Fruit fly (Drosophila melanogaster) whole organism, larva: ENCODE results near the gene Mrtf.

Experiments used
- noc ChIP-seq: fragments of 200-800 bp; sonication (Bioruptor generic); optimal IDR thresholded peaks from 3 replicates; lab custom pipeline; 2019; ENCODE audit warnings: missing biosample characterization, mild to moderate bottlenecking, missing genetic modification characterization, moderate library complexity

Gene Mrtf

DNA sequence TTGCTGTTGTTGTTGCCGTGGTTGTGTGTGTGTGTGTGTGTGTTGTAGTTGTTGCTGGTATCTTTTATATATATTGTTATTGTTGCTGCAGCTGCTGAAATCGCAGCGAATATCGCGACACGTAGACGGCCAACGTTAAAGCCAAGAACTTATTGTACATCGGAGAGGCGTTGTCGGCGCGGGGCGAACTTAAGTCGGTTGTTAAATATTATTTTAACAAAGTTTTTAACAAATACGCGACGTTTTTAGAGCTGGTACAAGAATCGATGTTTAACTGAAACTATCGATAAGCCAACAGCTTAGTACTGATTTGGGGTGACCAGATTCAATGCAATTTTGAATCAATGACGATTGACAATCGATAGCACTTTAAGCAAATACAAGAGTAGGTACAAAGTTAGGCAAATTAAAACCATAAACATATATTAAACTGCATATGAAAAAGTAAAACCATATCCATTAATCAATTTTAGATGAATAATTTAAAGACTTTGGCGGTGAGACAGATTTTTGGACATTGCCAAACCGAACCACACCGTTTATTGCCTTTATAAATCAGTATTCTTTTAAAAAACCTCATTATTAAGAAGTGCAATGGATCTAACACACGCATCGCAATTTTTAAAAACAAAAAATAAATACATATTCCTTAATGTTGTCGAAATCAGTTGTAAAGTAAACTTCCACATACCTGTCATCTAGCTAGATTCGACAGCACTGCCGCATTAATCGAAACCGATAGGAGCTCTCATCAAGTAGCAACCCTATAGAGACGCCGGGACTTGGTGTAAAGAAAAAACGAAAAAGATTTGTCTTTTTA is at the start of gene Mrtf, which contains the start of gene Non2:
Gene Mrtf (minus strand): TSS at position 268 of the 820 bp plus-strand sequence.
Gene Non2 (plus strand): TSS at position 731 of the 820 bp plus-strand sequence.
- TF ChIP-seq noc (tag; lab: Kevin White, UChicago): peak; percentile 48

DNA sequence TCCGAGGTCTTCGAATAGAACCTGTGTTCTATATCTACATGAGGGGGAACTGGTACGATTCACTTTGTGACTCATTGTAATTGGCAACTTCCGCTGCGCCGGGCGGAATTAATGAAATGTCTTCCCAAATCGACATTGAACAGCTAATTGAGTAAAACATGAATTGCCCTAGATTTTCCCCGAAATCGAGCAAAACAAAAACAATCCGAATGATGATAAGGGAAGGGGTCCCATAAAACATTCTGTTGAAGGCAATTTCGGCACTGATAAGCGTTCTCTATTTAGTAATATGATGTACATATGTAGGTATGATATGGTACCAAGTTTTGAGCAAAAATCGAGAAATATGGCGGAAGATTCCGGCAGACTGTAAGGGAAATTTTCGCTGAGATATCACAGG is 43.4 kb upstream of the Mrtf start:
- TF ChIP-seq noc (tag; lab: Kevin White, UChicago): peak; percentile 49

DNA sequence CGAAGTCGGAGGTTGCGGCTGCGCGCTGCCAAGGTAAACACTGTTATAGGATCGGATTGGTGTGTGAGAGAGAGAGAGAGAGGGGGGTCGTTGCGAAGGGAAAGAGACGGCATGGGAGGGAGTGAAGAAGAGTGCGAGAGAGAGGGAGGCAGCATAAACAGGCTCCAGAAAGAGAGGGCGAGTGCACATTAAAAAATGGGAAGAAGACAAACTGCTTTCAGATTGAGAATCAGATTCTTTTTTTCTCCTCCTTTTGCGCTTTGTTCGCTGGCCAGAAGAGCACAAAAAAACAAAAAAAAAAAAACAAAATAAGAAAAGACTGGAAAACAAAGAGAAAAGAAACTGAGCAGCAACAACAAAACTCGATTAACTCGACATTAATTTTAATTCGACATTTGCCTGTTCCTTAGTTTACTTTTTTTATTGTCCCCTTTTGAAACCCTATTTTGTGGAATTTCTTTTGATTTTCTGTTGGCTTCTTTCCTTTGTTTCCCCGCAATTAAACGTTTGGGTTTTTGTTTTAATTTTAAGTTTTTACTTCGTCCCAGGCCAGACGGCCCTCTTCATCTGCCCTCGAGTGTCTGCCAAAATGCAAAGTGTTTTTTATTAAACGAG is 42.0 kb upstream of the Mrtf start:
- TF ChIP-seq noc (tag; lab: Kevin White, UChicago): peak; percentile 53

DNA sequence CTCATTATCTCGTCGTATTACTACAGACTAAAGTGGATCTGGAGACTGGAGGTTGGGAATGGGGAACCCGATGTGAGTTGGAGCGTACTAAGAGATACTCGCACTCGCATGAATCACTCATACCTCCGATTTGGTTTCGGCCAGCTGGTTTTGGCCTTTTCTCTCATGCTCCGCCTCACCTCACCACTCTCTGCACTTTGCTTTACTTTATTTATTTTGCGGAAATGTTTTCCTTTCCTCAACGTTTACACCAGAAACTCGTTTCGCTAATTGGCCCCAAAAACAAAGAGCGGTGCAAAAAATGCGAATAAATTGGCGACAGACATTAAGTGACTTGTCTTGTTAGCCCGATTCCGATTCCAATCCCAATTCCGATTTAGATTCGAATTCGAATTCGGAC is 41.0 kb upstream of the Mrtf start:
- TF ChIP-seq noc (tag; lab: Kevin White, UChicago): no peak

DNA sequence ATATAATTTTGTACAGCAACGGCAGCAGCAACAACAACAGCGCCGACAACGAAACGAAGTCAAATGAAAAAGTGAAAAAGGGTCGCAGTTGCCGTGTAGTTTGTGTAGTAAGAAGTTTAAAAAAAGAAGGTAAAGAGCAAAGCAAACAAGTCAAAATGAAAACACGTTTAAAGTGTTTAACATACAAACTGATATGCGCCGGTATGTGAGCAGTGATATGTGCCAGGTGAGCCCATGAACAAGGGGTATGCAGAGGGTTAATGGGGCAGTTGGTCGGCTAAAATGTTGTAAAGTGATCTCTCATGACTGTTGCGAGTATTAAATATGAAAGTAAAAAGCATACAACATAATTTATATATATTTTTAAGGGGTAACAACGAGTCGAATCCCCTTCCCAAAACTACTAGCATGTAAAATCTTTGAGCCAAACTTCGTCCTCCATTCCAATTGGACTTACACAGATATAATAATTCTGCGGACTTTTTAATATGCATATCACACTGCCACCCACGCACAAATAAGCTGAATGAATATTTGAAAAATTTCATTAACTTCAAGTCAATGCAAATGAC is 39.7 kb upstream of the Mrtf start:
- peak; percentile 49 for TF ChIP-seq noc (tag; lab: Kevin White, UChicago)

DNA sequence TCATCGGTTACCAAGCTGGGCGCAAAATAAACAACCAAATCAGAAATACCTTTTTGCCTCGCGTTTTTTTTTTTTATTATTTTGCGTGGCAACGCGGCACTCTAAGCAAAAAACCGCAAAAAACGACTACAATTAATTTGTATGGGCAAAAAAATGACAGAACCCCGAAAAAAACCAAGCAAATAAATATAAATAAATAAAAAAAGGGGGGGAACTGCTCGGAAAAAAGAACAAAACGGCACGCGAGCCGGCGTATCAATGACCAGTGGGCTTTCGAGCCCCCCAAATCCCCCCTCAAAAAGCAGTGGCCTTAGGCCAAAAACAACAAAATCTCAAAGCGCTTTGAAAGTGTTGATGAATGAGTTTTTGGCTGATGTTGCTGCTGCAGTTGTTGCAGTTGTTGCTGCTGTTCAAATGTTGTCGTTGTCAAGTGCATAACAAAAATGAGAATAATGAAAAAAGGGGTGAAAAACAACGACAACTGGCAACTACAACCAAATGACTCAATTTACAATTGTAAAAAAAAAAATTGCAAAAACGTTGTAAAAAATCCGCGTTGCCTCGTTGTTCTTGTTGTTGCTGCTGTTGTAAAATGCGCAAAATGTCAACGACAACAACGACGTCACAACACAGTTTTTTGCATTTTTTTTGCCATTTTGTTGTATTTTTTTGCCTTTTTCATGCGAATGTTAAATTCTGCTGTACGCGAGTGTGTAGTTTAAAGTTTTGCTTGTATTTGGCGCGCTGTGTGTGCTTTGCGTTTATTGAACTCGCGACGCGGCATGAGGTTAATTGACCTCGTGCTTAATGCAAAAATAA is 39.0 kb upstream of the Mrtf start:
- TF ChIP-seq noc (tag; lab: Kevin White, UChicago): no peak

DNA sequence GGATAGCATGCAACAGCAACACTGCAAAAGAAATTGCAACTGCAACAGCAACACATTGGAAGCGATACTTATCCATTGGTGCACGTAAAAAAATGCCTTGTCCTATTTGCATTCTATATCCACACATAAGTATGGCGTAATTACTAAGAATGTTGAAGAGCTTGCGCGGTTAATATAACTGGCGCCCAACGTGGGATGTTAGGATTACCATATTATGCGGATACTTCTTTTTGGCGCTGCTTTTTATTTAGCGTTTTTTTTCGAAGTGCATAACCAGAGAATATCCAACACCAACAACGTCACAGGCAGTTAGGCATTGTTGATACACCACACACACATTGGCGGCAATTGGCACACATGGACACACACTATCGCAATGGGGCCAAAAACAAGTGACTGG is 35.7 kb upstream of the Mrtf start:
- TF ChIP-seq noc (tag; lab: Kevin White, UChicago): no peak

DNA sequence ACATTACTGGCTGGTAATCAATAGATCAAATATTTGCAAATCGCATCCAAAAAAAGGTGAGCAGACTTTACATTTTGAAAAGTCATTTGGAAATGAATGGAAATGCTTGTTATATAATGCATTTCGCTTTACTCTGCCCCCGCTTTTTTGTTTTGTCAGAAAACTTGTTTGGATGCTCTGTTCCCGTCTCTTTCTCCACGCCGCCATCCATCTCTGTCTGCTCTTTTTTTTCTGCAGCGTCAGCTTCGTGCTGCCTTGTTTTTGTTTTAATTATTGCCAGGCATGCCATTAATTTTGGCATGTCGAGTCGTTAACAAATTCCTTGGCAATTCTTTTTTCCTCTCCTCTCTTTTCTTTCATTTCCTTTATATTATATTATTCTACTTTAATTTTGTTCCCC is 35.0 kb upstream of the Mrtf start:
- no peak for TF ChIP-seq noc (tag; lab: Kevin White, UChicago)

DNA sequence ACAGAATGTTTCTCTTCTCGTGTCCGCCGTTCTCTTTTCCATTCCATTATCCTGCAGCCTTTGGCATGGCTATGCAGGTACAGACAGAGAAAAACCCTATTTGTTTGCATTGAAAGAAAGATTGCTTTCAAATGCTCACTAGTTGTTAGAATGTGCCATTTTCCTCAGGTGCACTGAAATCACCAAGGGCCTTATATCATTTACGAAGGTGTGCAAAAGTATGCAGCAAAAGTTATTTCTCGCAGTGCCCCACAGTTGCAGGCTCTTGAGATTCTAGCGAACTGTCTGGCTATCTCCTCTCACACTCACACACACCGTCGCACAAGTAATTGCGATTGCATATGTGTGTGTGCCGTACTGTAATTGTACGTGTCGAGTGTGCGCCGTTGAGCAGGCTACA is 34.0 kb upstream of the Mrtf start:
- no peak for TF ChIP-seq noc (tag; lab: Kevin White, UChicago)

DNA sequence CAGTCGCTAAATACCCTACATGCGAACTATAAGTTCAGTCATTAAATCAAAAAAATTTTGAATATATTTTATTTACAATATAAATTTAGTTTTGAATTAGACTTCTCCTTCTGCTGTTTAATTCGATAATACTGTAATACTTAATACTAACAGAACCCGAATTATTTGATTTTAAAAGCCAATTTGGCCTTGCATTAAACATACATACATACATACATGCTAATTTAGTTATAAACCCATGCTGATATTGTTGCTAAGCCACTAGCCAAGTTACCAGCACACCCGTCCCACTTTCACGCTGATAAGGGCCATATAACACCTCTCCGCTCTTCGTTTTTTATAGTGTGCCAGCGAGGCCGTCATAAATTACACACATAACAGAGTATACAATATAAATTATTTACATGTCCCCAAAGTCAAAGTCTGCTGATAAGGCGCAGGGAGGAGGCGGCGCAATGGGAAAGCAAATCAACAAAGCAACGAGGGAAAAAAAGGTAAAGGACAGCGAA is 32.8 kb upstream of the Mrtf start:
- peak; percentile 90 for TF ChIP-seq noc (tag; lab: Kevin White, UChicago)

DNA sequence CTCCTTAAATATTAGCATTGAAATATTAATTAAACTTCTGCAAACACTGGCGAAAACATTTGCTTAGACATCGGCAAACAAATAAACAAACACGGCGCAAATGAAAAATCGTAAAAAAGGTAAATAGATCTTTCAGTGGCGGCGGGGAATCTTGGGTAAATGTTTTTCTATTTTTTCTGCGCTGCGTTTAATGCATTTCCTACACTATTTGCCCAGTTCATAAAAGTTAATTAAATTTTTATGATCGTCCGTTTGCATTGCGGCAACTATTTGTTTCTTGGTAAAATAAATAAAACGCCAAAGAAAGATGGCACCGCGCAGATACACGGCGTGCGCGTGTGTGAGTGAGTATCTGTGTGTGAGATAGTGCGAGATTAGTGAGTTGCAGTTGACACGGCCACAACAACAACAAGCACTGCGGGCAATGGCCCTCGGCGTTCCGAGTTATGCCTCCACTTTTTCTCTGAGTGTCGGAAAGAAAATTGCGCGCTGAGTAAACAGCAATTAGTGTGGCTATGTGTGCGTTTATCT is 32.2 kb upstream of the Mrtf start:
- peak; percentile 23 for TF ChIP-seq noc (tag; lab: Kevin White, UChicago)

DNA sequence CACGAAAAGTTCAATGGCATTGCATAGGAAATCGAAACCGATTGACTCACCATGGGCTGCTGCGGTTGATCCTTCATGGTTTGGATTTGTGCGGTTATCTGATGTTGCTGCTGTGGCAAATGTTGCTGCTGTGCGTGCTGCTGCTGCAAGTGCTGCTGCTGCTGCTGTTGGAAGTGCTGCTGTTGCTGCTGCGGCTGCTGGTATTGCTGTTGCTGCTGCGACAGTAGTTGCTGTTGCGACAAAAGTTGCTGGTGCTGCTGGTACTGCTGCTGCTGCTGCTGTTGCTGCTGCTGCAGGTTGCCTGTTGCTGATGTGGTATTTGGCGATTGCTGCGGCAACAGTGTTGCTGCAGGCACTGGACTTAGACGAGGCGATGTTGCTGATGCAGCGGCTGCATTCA is 29.9 kb upstream of the Mrtf start:
- TF ChIP-seq noc (tag; lab: Kevin White, UChicago): no peak

DNA sequence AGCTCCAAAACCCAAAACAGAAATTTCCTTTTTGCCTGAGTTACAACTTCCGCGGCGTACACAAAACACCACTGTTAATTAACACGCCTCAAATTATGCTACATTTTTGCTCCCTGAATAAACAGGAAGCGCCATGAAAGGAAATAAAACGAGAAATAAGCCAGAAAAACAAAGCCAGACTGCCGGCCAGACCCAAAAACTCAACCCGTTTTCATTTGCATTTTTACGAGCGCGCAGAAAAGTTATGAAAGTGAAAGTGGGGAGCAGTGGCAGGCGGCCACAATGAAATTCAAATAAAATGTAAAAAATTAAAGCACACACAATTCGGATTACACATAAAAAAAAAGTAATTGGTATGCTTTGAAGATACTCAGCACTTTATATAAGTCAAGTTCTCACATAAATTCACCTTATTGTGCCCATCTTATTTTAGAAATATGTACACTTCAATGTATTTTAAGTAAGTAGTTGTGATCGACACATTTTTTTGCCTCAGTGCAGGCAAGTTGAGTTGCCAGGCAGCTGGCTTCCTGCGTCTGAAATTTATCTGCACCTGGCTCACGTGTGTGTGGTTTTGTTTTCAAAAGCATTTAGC is 29.1 kb upstream of the Mrtf start:
- no peak for TF ChIP-seq noc (tag; lab: Kevin White, UChicago)

DNA sequence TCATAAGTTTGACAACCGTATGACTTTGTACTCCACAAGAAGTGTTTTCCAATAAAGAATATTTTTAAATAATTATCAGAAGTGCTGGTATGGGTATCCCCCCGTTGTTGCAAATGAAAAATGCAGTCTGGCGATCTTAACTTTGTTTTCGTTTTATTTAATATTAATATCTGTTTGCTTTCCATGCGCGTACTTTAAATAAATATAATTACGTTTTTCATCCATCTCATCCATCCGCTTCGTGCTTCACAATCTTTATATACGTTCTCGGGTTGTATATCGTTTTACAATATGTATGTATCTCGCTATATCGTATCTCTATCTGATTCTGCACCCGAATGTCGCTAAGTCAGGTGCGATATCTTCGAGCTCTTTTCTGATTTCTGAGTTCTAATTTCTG is 19.6 kb upstream of the Mrtf start:
- no peak for TF ChIP-seq noc (tag; lab: Kevin White, UChicago)

DNA sequence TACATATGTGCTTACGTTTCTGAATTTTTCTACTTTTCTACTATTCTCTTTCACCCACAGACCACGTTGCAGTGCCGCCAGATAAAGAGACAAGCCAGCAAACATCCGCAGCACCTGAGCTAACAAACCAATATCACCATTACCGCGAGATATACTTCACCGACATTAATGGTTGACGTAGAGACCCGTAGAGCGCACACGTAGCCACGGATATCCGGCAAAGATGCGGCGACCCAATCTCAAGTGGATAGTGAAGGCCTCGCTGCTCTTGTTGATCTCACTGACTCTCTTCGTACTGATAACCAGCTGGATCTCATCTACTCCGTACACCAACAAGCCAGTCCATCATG is 16.3 kb upstream of the Mrtf start:
- TF ChIP-seq noc (tag; lab: Kevin White, UChicago): no peak
